Worm (Caenorhabditis elegans): Measurements from ENCODE around the gene pgp-5.

Gene pgp-5

ce11 chrX:10859622-10860021 lies 525 bp upstream of the pgp-5 start (continued):
- TF ChIP-seq efl-1 (GFP tag; optimal IDR thresholded peaks at IDR 0.05): no peak

DNA sequence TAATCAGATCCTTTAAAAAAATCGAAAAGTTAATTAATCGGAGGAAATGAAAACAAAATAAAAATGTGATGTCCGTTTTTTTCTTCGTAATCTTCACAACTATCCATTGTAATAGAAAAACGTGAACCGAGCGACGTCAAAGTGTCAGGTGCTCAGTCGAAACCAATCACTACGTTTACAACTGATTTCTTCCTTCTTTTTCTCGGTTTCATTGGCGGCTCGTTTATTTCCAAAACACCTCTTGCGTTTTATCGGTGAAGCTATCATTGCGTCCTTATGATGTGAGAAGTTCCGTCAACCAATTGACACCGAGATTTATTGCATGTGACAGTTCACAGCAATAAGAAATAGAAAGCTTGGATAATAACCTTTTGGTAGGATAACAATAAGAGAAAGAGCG lies 5.8 kb downstream of the pgp-5 start:
- TF ChIP-seq madf-3 (GFP tag; IDR thresholded peaks at IDR 0.05): no peak
- no peak for TF ChIP-seq lin-40 (tag; optimal IDR thresholded peaks at IDR 0.05)
- no peak for TF ChIP-seq F55B11.4 (tag; optimal IDR thresholded peaks at IDR 0.05; ENCODE audit: borderline replicate concordance, insufficient read depth)
- no peak for TF ChIP-seq rec-8 (tag; optimal IDR thresholded peaks at IDR 0.05)
- no peak for TF ChIP-seq ceh-91 (GFP tag; IDR thresholded peaks at IDR 0.05)
- TF ChIP-seq him-1 (tag; optimal IDR thresholded peaks at IDR 0.05): no peak
- TF ChIP-seq madf-6 (GFP tag; IDR thresholded peaks at IDR 0.05): no peak
- TF ChIP-seq B0035.1 (tag; optimal IDR thresholded peaks at IDR 0.05): no peak
- TF ChIP-seq unc-130 (GFP tag; optimal IDR thresholded peaks at IDR 0.05): no peak
- no peak for TF ChIP-seq C17E4.6 (GFP tag; IDR thresholded peaks at IDR 0.05)
- no peak for TF ChIP-seq cebp-2 (GFP tag; IDR thresholded peaks at IDR 0.05)
- no peak for TF ChIP-seq ZK185.1 (tag; optimal IDR thresholded peaks at IDR 0.05; ENCODE audit: poor library complexity, severe bottlenecking)
- no peak for TF ChIP-seq ceh-40 (GFP tag; IDR thresholded peaks at IDR 0.05)
- no peak for TF ChIP-seq F39B2.1 (GFP tag; IDR thresholded peaks at IDR 0.05)
- no peak for TF ChIP-seq nhr-90 (tag; optimal IDR thresholded peaks at IDR 0.05)

DNA sequence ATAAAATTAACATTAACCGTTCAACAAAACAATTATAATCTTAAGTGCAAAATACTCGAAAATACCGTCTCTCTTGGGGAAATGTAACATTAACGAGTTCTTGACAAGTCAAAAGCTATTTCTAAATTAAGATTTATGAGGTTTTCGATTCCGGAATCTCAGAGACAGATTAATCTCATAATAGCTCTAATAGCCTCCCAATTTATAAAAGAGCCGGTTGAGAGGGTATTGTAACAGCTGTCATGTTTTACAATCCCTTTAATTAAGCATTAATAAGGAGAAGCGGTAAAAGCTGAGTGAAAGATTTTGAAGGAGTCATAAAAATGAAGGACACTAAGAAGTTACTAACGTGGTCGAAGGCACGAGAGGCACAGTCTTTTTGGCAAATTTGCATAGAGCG lies 7.4 kb downstream of the pgp-5 start:
- TF ChIP-seq nhr-120 (GFP tag; IDR thresholded peaks at IDR 0.05): no peak
- TF ChIP-seq dox-1 (GFP tag; IDR thresholded peaks at IDR 0.05): no peak
- TF ChIP-seq F49E8.2 (tag; optimal IDR thresholded peaks at IDR 0.05; ENCODE audit: insufficient read depth): no peak

- no peak for TF ChIP-seq lin-26 (GFP tag; IDR thresholded peaks at IDR 0.05)
- no peak for TF ChIP-seq snpc-1.1 (tag; optimal IDR thresholded peaks at IDR 0.05; ENCODE audit: insufficient read depth)
- TF ChIP-seq mxl-1 (tag; optimal IDR thresholded peaks at IDR 0.05): no peak
- TF ChIP-seq Y53G8AR.9 (GFP tag; conservative IDR thresholded peaks at IDR 0.05): no peak
- TF ChIP-seq B0261.1 (tag; optimal IDR thresholded peaks at IDR 0.05): no peak
Observed at ce11 chrX:10851202-10851601, 7.9 kb downstream of the pgp-5 start.

ce11 chrX:10846898-10847297 lies 12.2 kb downstream of the pgp-5 start:
- TF ChIP-seq bed-2 (GFP tag; IDR thresholded peaks at IDR 0.05): no peak
- no peak for TF ChIP-seq pbrm-1 (GFP tag; IDR thresholded peaks at IDR 0.05)
- TF ChIP-seq rec-8 (tag; optimal IDR thresholded peaks at IDR 0.05): no peak
- TF ChIP-seq Y95B8A.8 (GFP tag; IDR thresholded peaks at IDR 0.05): no peak

DNA sequence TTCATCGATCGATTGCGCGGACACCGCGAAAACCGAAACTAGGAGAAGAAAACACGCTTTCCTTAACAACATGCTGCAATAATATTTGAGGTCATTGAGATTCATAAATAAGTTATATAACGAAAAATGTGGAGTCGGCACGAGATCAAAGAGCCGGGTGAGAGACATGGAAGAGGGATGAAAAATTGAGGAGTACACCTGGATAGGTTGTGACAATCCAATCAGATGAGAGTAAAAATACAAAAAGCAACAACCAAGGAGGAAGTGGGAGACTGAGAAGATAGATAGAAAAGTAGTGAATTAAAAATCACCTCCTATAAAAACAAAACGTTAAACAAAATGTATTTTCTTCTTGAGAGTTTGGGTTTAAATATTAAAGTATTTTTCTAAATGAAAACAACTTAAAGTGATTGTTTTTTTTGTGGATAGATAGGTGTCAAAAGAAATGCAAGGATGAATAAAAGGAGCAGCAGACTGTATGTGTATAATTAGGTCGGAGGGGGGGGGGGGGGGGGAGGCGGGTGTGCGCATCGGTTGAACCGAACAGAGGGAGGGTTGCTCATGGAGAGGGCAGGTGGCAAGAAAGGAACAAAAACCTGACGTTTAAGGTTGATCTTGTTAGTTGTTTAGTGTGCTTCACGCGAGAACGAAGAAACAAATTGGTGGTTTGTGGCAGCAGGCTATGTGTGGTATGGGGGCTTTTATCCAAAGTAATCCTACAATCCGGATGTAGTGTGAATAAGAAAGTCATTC lies 14.3 kb downstream of the pgp-5 start, which contains the start of gene C05A9.2:
Gene C05A9.2, minus strand, starts transcription at position 73 of the 753 bp plus-strand sequence.
- TF ChIP-seq pha-4 (tag; optimal IDR thresholded peaks at IDR 0.05): no peak
- no peak for TF ChIP-seq cebp-2 (GFP tag; IDR thresholded peaks at IDR 0.05)
- 0 out of 2 replicates have a peak, but pooled peaks have one; percentile 73 for TF ChIP-seq egrh-3 (GFP tag; IDR thresholded peaks at IDR 0.05)
- TF ChIP-seq sptf-2 (GFP tag; optimal IDR thresholded peaks at IDR 0.05): no peak
- TF ChIP-seq Y53G8AR.9 (GFP tag; conservative IDR thresholded peaks at IDR 0.05): 0 out of 2 replicates have a peak, but pooled peaks have one; percentile 12
- TF ChIP-seq ceh-91 (GFP tag; IDR thresholded peaks at IDR 0.05): no peak
- no peak for TF ChIP-seq chd-7 (tag; optimal IDR thresholded peaks at IDR 0.05)
